Worm (Caenorhabditis elegans) whole organism, early embryonic: ENCODE results near the gene T14G12.6.

Experiments
- F13C5.2 ChIP-seq: sonication (generic microtip); optimal IDR thresholded peaks from 2 replicates; lab custom pipeline; 2017; ENCODE audit warnings: mild to moderate bottlenecking, missing genetic modification characterization, inconsistent platforms, missing compliant biosample characterization
- ama-1 ChIP-seq: fragments of 150-350 bp; optimal IDR thresholded peaks from 2 replicates; lab custom pipeline; 2014
- ets-7 ChIP-seq: sonication (generic microtip); optimal IDR thresholded peaks from 2 replicates; lab custom pipeline; 2016; ENCODE audit warnings: missing genotype, missing genetic modification characterization, missing compliant biosample characterization
- flt-1 ChIP-seq: fragments of 200-800 bp; sonication (Bioruptor generic); IDR thresholded peaks from 2 replicates; pipeline ENCODE4 v1.3.6; 2022; ENCODE audit warnings: missing genetic modification characterization, missing compliant biosample characterization
- hmbx-1 ChIP-seq: sonication (generic microtip); optimal IDR thresholded peaks from 2 replicates; lab custom pipeline; 2016; ENCODE audit warnings: mild to moderate bottlenecking, missing genetic modification characterization, missing compliant biosample characterization
- scrt-1 ChIP-seq: fragments of 200-800 bp; sonication (Bioruptor generic); IDR thresholded peaks from 2 replicates; pipeline ENCODE4 v1.3.6; 2022; ENCODE audit warnings: missing genetic modification characterization, missing compliant biosample characterization
- sea-1 ChIP-seq: fragments of 200-800 bp; sonication (Bioruptor generic); conservative IDR thresholded peaks from 2 replicates; pipeline ENCODE4 v1.3.6; 2022; ENCODE audit warnings: missing genetic modification characterization, missing compliant biosample characterization
- tbx-37 ChIP-seq: fragments of 200-800 bp; sonication (Bioruptor generic); conservative IDR thresholded peaks from 2 replicates; pipeline ENCODE4 v1.3.6; 2022; ENCODE audit warnings: missing genetic modification reagents, missing genetic modification characterization, missing compliant biosample characterization

- TF ChIP-seq ets-7 (tag; lab: Kevin White, UChicago) = no peak
- TF ChIP-seq ama-1 (lab: Kevin White, UChicago) = no peak
- no peak for TF ChIP-seq scrt-1 (GFP tag; lab: Robert Waterston, UW)
- no peak for TF ChIP-seq flt-1 (GFP tag; lab: Robert Waterston, UW)
- TF ChIP-seq F13C5.2 (tag; lab: Kevin White, UChicago) = no peak
- TF ChIP-seq sea-1 (GFP tag; lab: Robert Waterston, UW) = no peak
- TF ChIP-seq hmbx-1 (tag; lab: Kevin White, UChicago) = no peak
- no peak for TF ChIP-seq tbx-37
These were observed 7.9 kb downstream of the T14G12.6 start for ce11 chrX:3751370-3751769.
